Worm (Caenorhabditis elegans): ENCODE results near the gene C50F4.4.

ce11 chrV:9563585-9563984 is 27.0 kb downstream of the C50F4.4 start:
- TF ChIP-seq W03F9.2 (tag; optimal IDR thresholded peaks at IDR 0.05) (no peak), dao-5 (tag; optimal IDR thresholded peaks at IDR 0.05) (no peak)
